Fruit fly (Drosophila melanogaster) whole organism, pupa: Measurements from ENCODE around the gene Brd8.

Experiments used
- CG10348 ChIP-seq: fragments of 200-800 bp; sonication (Bioruptor generic); IDR thresholded peaks from 2 replicates; pipeline ENCODE4 v1.3.6; 2022; ENCODE audit warnings: missing biosample characterization, missing genetic modification characterization
- CG12605 ChIP-seq: fragments of 200-800 bp; sonication (Bioruptor generic); IDR thresholded peaks from 2 replicates; pipeline ENCODE4 v1.3.6; 2022; ENCODE audit warnings: missing biosample characterization, missing genetic modification characterization
- CG13204 ChIP-seq: fragments of 200-800 bp; sonication (Bioruptor generic); optimal IDR thresholded peaks from 2 replicates; lab custom pipeline; 2018; ENCODE audit warnings: missing biosample characterization, mild to moderate bottlenecking, missing genetic modification characterization, moderate library complexity
- CG14655 ChIP-seq: fragments of 200-800 bp; sonication (Bioruptor generic); optimal IDR thresholded peaks from 3 replicates; lab custom pipeline; 2017; ENCODE audit warnings: mild to moderate bottlenecking, missing biosample characterization, missing genetic modification reagents, missing genetic modification characterization
- CG15710 ChIP-seq: fragments of 200-800 bp; sonication (Bioruptor generic); optimal IDR thresholded peaks from 2 replicates; lab custom pipeline; 2018; ENCODE audit warnings: missing biosample characterization, mild to moderate bottlenecking, missing genetic modification characterization, moderate library complexity
- CG17806 ChIP-seq: fragments of 200-800 bp; sonication (Bioruptor generic); optimal IDR thresholded peaks from 2 replicates; lab custom pipeline; 2018; ENCODE audit warnings: missing biosample characterization, mild to moderate bottlenecking, missing genetic modification characterization, moderate library complexity
- CG32121 ChIP-seq: fragments of 200-800 bp; sonication (Bioruptor generic); IDR thresholded peaks from 2 replicates; pipeline ENCODE4 v1.3.6; 2022; ENCODE audit warnings: missing biosample characterization, missing genetic modification characterization
- CG34367 ChIP-seq: fragments of 200-800 bp; sonication (Bioruptor generic); optimal IDR thresholded peaks from 2 replicates; lab custom pipeline; 2018; ENCODE audit warnings: missing biosample characterization, mild to moderate bottlenecking, missing genetic modification characterization
- CG4496 ChIP-seq: fragments of 200-800 bp; sonication (Bioruptor generic); IDR thresholded peaks from 3 replicates; pipeline ENCODE4 v1.3.6; 2022; ENCODE audit warnings: missing biosample characterization, missing genetic modification characterization
- CG8159 ChIP-seq: fragments of 200-800 bp; sonication (Bioruptor generic); optimal IDR thresholded peaks from 3 replicates; lab custom pipeline; 2018; ENCODE audit warnings: missing biosample characterization, mild to moderate bottlenecking, missing genetic modification characterization, moderate library complexity
- CG8301 ChIP-seq: fragments of 200-800 bp; sonication (Bioruptor generic); optimal IDR thresholded peaks from 2 replicates; lab custom pipeline; 2018; ENCODE audit warnings: missing biosample characterization, mild to moderate bottlenecking, missing genetic modification characterization
- CG9948 ChIP-seq: fragments of 200-800 bp; sonication (Bioruptor generic); optimal IDR thresholded peaks from 2 replicates; lab custom pipeline; 2018; ENCODE audit warnings: missing biosample characterization, mild to moderate bottlenecking, missing genetic modification characterization, moderate library complexity
- D1 ChIP-seq: fragments of 200-800 bp; sonication (Bioruptor generic); optimal IDR thresholded peaks from 2 replicates; lab custom pipeline; 2018; ENCODE audit warnings: missing biosample characterization, mild to moderate bottlenecking, missing genetic modification characterization, moderate library complexity
- EcR ChIP-seq: fragments of 200-800 bp; sonication (Bioruptor generic); optimal IDR thresholded peaks from 3 replicates; lab custom pipeline; 2019; ENCODE audit warnings: missing biosample characterization, missing genetic modification characterization, mild to moderate bottlenecking, moderate library complexity, missing genetic modification reagents
- Ets98B ChIP-seq: fragments of 200-800 bp; sonication (Bioruptor generic); IDR thresholded peaks from 2 replicates; pipeline ENCODE4 v1.3.6; 2022; ENCODE audit warnings: missing biosample characterization, missing genetic modification characterization
- Pif1A ChIP-seq: fragments of 200-800 bp; sonication (Bioruptor generic); optimal IDR thresholded peaks from 3 replicates; lab custom pipeline; 2016; ENCODE audit warnings: missing biosample characterization, missing genetic modification characterization
- Pif1B ChIP-seq: fragments of 200-800 bp; sonication (Bioruptor generic); optimal IDR thresholded peaks from 3 replicates; lab custom pipeline; 2016; ENCODE audit warnings: missing biosample characterization, missing genetic modification characterization
- Snoo ChIP-seq: fragments of 200-800 bp; sonication (Bioruptor generic); optimal IDR thresholded peaks from 3 replicates; lab custom pipeline; 2017; ENCODE audit warnings: missing biosample characterization, mild to moderate bottlenecking, missing genetic modification characterization, inconsistent platforms
- fd96Ca ChIP-seq: fragments of 200-800 bp; sonication (Bioruptor generic); IDR thresholded peaks from 3 replicates; pipeline ENCODE4 v1.3.6; 2022; ENCODE audit warnings: missing biosample characterization, missing genetic modification characterization
- gl ChIP-seq: fragments of 200-800 bp; sonication (Bioruptor generic); optimal IDR thresholded peaks from 2 replicates; lab custom pipeline; 2018; ENCODE audit warnings: missing biosample characterization, mild to moderate bottlenecking, missing genetic modification characterization
- rn ChIP-seq: fragments of 200-800 bp; sonication (Bioruptor generic); IDR thresholded peaks from 2 replicates; pipeline ENCODE4 v1.3.6; 2022; ENCODE audit warnings: missing biosample characterization, missing genetic modification characterization

Gene Brd8

dm6 chr3R:29210542-29211393, 12.5 kb upstream of the Brd8 start:
- peak; percentile 92 for TF ChIP-seq CG12605 (GFP tag; lab: Robert Waterston, UW)
- TF ChIP-seq CG4496 (GFP tag; lab: Robert Waterston, UW): peak; percentile 86
- peak; percentile 88 for TF ChIP-seq Pif1B
- TF ChIP-seq CG8301 (tag; lab: Kevin White, UChicago): peak; percentile 76
- peak; percentile 15 for TF ChIP-seq D1 (tag; lab: Kevin White, UChicago)
- TF ChIP-seq Pif1A (GFP tag; lab: Kevin White, UChicago): peak; percentile 77
- peak; percentile 76 for TF ChIP-seq CG8159
- peak; percentile 86 for TF ChIP-seq CG14655 (GFP tag; lab: Kevin White, UChicago)
- TF ChIP-seq EcR (GFP tag; lab: Kevin White, UChicago): peak; percentile 88
- TF ChIP-seq gl (tag; lab: Kevin White, UChicago): peak; percentile 40
- TF ChIP-seq CG10348 (GFP tag; lab: Robert Waterston, UW): peak; percentile 72
- peak; percentile 73 for TF ChIP-seq Snoo
- peak; percentile 69 for TF ChIP-seq CG9948 (tag; lab: Kevin White, UChicago)
- peak; percentile 76 for TF ChIP-seq CG32121 (GFP tag; lab: Robert Waterston, UW)
- TF ChIP-seq Ets98B (GFP tag; lab: Robert Waterston, UW): peak; percentile 83
- TF ChIP-seq CG13204 (GFP tag; lab: Kevin White, UChicago): peak; percentile 57
- peak; percentile 80 for TF ChIP-seq CG15710 (tag; lab: Kevin White, UChicago)
- peak; percentile 79 for TF ChIP-seq fd96Ca (GFP tag; lab: Robert Waterston, UW)
- peak; percentile 54 for TF ChIP-seq CG17806
- peak; percentile 64 for TF ChIP-seq CG34367
- TF ChIP-seq rn (GFP tag; lab: Robert Waterston, UW): peak; percentile 61

- TF ChIP-seq CG8159 (peak; percentile 19), CG4496 (GFP tag; lab: Robert Waterston, UW) (peak; percentile 60; the same call in 2 of the 3 replicates), fd96Ca (GFP tag; lab: Robert Waterston, UW) (peak; percentile 44; the same call in 1 of the 3 replicates), Ets98B (GFP tag; lab: Robert Waterston, UW) (peak; percentile 23; the same call in 1 of the 2 replicates), gl (tag; lab: Kevin White, UChicago) (no peak), Snoo (no peak), CG9948 (tag; lab: Kevin White, UChicago) (peak; percentile 50), CG32121 (GFP tag; lab: Robert Waterston, UW) (peak; percentile 43; the same call in 1 of the 2 replicates), CG14655 (GFP tag; lab: Kevin White, UChicago) (peak; percentile 86), CG10348 (GFP tag; lab: Robert Waterston, UW) (no peak), CG8301 (tag; lab: Kevin White, UChicago) (peak; percentile 79), CG17806 (peak; percentile 19), Pif1A (GFP tag; lab: Kevin White, UChicago) (no peak), Pif1B (peak; percentile 19)
These were observed 11.6 kb upstream of the Brd8 start for dm6 chr3R:29211702-29212101.

dm6 chr3R:29212534-29212933, 10.8 kb upstream of the Brd8 start:
- no peak for TF ChIP-seq Pif1B
- TF ChIP-seq CG10348 (GFP tag; lab: Robert Waterston, UW): no peak
- TF ChIP-seq Ets98B (GFP tag; lab: Robert Waterston, UW): no peak
- TF ChIP-seq CG34367: no peak
- no peak for TF ChIP-seq fd96Ca (GFP tag; lab: Robert Waterston, UW)
- TF ChIP-seq EcR (GFP tag; lab: Kevin White, UChicago): no peak
- TF ChIP-seq CG8301 (tag; lab: Kevin White, UChicago): no peak
- TF ChIP-seq CG32121 (GFP tag; lab: Robert Waterston, UW): no peak
- TF ChIP-seq CG14655 (GFP tag; lab: Kevin White, UChicago): no peak
- no peak for TF ChIP-seq CG12605 (GFP tag; lab: Robert Waterston, UW)
- TF ChIP-seq CG17806: no peak
- TF ChIP-seq CG8159: no peak
- TF ChIP-seq Snoo: no peak
- no peak for TF ChIP-seq CG4496 (GFP tag; lab: Robert Waterston, UW)
- TF ChIP-seq D1 (tag; lab: Kevin White, UChicago): no peak
- TF ChIP-seq CG15710 (tag; lab: Kevin White, UChicago): no peak
- no peak for TF ChIP-seq Pif1A (GFP tag; lab: Kevin White, UChicago)
- TF ChIP-seq CG9948 (tag; lab: Kevin White, UChicago): no peak
- no peak for TF ChIP-seq gl (tag; lab: Kevin White, UChicago)
- TF ChIP-seq CG13204 (GFP tag; lab: Kevin White, UChicago): no peak

dm6 chr3R:29213416-29213815, 9.9 kb upstream of the Brd8 start:
- TF ChIP-seq Ets98B (GFP tag; lab: Robert Waterston, UW): no peak
- TF ChIP-seq D1 (tag; lab: Kevin White, UChicago): no peak
- no peak for TF ChIP-seq EcR (GFP tag; lab: Kevin White, UChicago)
- TF ChIP-seq gl (tag; lab: Kevin White, UChicago): no peak
- TF ChIP-seq fd96Ca (GFP tag; lab: Robert Waterston, UW): no peak
- no peak for TF ChIP-seq CG13204 (GFP tag; lab: Kevin White, UChicago)
- TF ChIP-seq CG15710 (tag; lab: Kevin White, UChicago): no peak
- no peak for TF ChIP-seq CG8159
- no peak for TF ChIP-seq CG9948 (tag; lab: Kevin White, UChicago)
- no peak for TF ChIP-seq CG10348 (GFP tag; lab: Robert Waterston, UW)
- no peak for TF ChIP-seq Snoo
- no peak for TF ChIP-seq CG14655 (GFP tag; lab: Kevin White, UChicago)
- no peak for TF ChIP-seq CG12605 (GFP tag; lab: Robert Waterston, UW)
- no peak for TF ChIP-seq Pif1A (GFP tag; lab: Kevin White, UChicago)
- no peak for TF ChIP-seq CG17806
- TF ChIP-seq CG32121 (GFP tag; lab: Robert Waterston, UW): no peak
- TF ChIP-seq Pif1B: no peak
- TF ChIP-seq CG8301 (tag; lab: Kevin White, UChicago): no peak
- TF ChIP-seq CG4496 (GFP tag; lab: Robert Waterston, UW): no peak
- TF ChIP-seq rn (GFP tag; lab: Robert Waterston, UW): no peak
